Worm (Caenorhabditis elegans) whole organism, dauer: ENCODE measurements around the gene srbc-30.

Source experiments
- unc-62 ChIP-seq: sonication (generic microtip); optimal IDR thresholded peaks from 2 replicates; lab custom pipeline; 2017; ENCODE audit warnings: missing biosample characterization, missing genetic modification reagents, missing genetic modification characterization

Gene srbc-30

ce11 chrV:3477496-3477895, 2.8 kb downstream of the srbc-30 start, which contains the start of gene srbc-31:
Gene srbc-31, minus strand, starts transcription at chrV:3477596.
- TF ChIP-seq unc-62 (GFP tag; lab: Kevin White, UChicago): no peak

ce11 chrV:3476228-3476627, 4.0 kb downstream of the srbc-30 start:
- no peak for TF ChIP-seq unc-62 (GFP tag; lab: Kevin White, UChicago)

- TF ChIP-seq unc-62 (GFP tag; lab: Kevin White, UChicago): no peak
Observed at ce11 chrV:3475021-3475420, 5.2 kb downstream of the srbc-30 start, which contains the start of gene oac-2. Gene oac-2, minus strand, starts transcription at chrV:3475121.

ce11 chrV:3470782-3471181, 9.5 kb downstream of the srbc-30 start, which contains the start of gene srbc-29:
Gene srbc-29, minus strand, starts transcription at chrV:3470882.
- TF ChIP-seq unc-62 (GFP tag; lab: Kevin White, UChicago): no peak

- TF ChIP-seq unc-62 (GFP tag; lab: Kevin White, UChicago): no peak
Observed at ce11 chrV:3468436-3468835, 11.8 kb downstream of the srbc-30 start, which contains the start of gene gst-33. Gene gst-33, minus strand, starts transcription at chrV:3468562.

- TF ChIP-seq unc-62 (GFP tag; lab: Kevin White, UChicago): no peak
Observed at ce11 chrV:3464897-3465296, 15.3 kb downstream of the srbc-30 start.

- TF ChIP-seq unc-62 (GFP tag; lab: Kevin White, UChicago): no peak
Observed at ce11 chrV:3463514-3463913, 16.7 kb downstream of the srbc-30 start, which contains the start of gene slc-28.1. Gene slc-28.1, plus strand, starts transcription at chrV:3463814.

- no peak for TF ChIP-seq unc-62 (GFP tag; lab: Kevin White, UChicago)
Observed at ce11 chrV:3459919-3460318, 20.3 kb downstream of the srbc-30 start, which contains the start of gene slc-28.2. Gene slc-28.2, plus strand, starts transcription at chrV:3460219.

ce11 chrV:3455135-3455747, 25.0 kb downstream of the srbc-30 start:
- no peak for TF ChIP-seq unc-62 (GFP tag; lab: Kevin White, UChicago)

ce11 chrV:3454620-3455019, 25.6 kb downstream of the srbc-30 start:
- TF ChIP-seq unc-62 (GFP tag; lab: Kevin White, UChicago): no peak

ce11 chrV:3452489-3452888, 27.8 kb downstream of the srbc-30 start:
- no peak for TF ChIP-seq unc-62 (GFP tag; lab: Kevin White, UChicago)

ce11 chrV:3451646-3452045, 28.6 kb downstream of the srbc-30 start:
- TF ChIP-seq unc-62 (GFP tag; lab: Kevin White, UChicago): no peak

- TF ChIP-seq unc-62 (GFP tag; lab: Kevin White, UChicago): no peak
Observed at ce11 chrV:3450351-3450750, 29.9 kb downstream of the srbc-30 start.

- no peak for TF ChIP-seq unc-62 (GFP tag; lab: Kevin White, UChicago)
Observed at ce11 chrV:3449810-3450209, 30.4 kb downstream of the srbc-30 start.

ce11 chrV:3445090-3445832, 35.0 kb downstream of the srbc-30 start:
- TF ChIP-seq unc-62 (GFP tag; lab: Kevin White, UChicago): no peak

ce11 chrV:3444777-3445089, 35.5 kb downstream of the srbc-30 start, which contains the start of gene cfz-2:
Gene cfz-2, minus strand, starts transcription at chrV:3444877.
- TF ChIP-seq unc-62 (GFP tag; lab: Kevin White, UChicago): no peak

ce11 chrV:3442609-3443008, 37.6 kb downstream of the srbc-30 start:
- no peak for TF ChIP-seq unc-62 (GFP tag; lab: Kevin White, UChicago)
